Fruit fly (Drosophila melanogaster) whole organism, prepupa: ENCODE measurements around the gene kon.

Experiments
- Blimp-1 ChIP-seq: fragments of 200-800 bp; sonication (Bioruptor generic); optimal IDR thresholded peaks from 3 replicates; lab custom pipeline; 2017; ENCODE audit warnings: missing biosample characterization, missing genetic modification characterization, mild to moderate bottlenecking, moderate library complexity, missing genetic modification reagents
- CG10631 ChIP-seq: fragments of 200-800 bp; sonication (Bioruptor generic); optimal IDR thresholded peaks from 2 replicates; lab custom pipeline; 2016; ENCODE audit warnings: missing biosample characterization, missing genetic modification characterization
- CG10669 ChIP-seq: fragments of 200-800 bp; sonication (Bioruptor generic); optimal IDR thresholded peaks from 3 replicates; lab custom pipeline; 2018; ENCODE audit warnings: missing biosample characterization, mild to moderate bottlenecking, missing genetic modification characterization, moderate library complexity
- CG11762 ChIP-seq: fragments of 200-800 bp; sonication (Bioruptor generic); optimal IDR thresholded peaks from 3 replicates; lab custom pipeline; 2016; ENCODE audit warnings: missing biosample characterization, missing genetic modification characterization; ENCODE audit not compliant: insufficient read depth
- CG11902 ChIP-seq: fragments of 200-800 bp; sonication (Bioruptor generic); optimal IDR thresholded peaks from 3 replicates; lab custom pipeline; 2016; ENCODE audit warnings: missing biosample characterization, missing genetic modification characterization
- CG15336 ChIP-seq: fragments of 200-800 bp; sonication (Bioruptor generic); IDR thresholded peaks from 2 replicates; pipeline ENCODE4 v1.3.6; 2022; ENCODE audit warnings: missing biosample characterization, missing genetic modification characterization
- CG1621 ChIP-seq: fragments of 200-800 bp; sonication (Bioruptor generic); optimal IDR thresholded peaks from 3 replicates; lab custom pipeline; 2018; ENCODE audit warnings: missing biosample characterization, mild to moderate bottlenecking, missing genetic modification characterization
- CG16779 ChIP-seq: fragments of 200-800 bp; sonication (Bioruptor generic); optimal IDR thresholded peaks from 3 replicates; lab custom pipeline; 2017; ENCODE audit warnings: missing biosample characterization, mild to moderate bottlenecking, missing genetic modification characterization
- CG3032 ChIP-seq: fragments of 200-800 bp; optimal IDR thresholded peaks from 2 replicates; lab custom pipeline; 2019; ENCODE audit warnings: missing biosample characterization, mild to moderate bottlenecking, missing genetic modification characterization, moderate library complexity
- CG31627 ChIP-seq: fragments of 200-800 bp; sonication (Bioruptor generic); optimal IDR thresholded peaks from 3 replicates; lab custom pipeline; 2016; ENCODE audit warnings: missing biosample characterization, missing genetic modification characterization
- CG32006 ChIP-seq: fragments of 200-800 bp; sonication (Bioruptor generic); optimal IDR thresholded peaks from 3 replicates; lab custom pipeline; 2017; ENCODE audit warnings: missing biosample characterization, mild to moderate bottlenecking, missing genetic modification characterization
- CG34406 ChIP-seq: fragments of 200-800 bp; sonication (Bioruptor generic); optimal IDR thresholded peaks from 3 replicates; lab custom pipeline; 2016; ENCODE audit warnings: missing biosample characterization, missing genetic modification characterization
- CG3919 ChIP-seq: fragments of 200-800 bp; sonication (Bioruptor generic); optimal IDR thresholded peaks from 3 replicates; lab custom pipeline; 2016; ENCODE audit warnings: missing biosample characterization, missing genetic modification characterization
- CG4318 ChIP-seq: fragments of 200-800 bp; sonication (Bioruptor generic); optimal IDR thresholded peaks from 3 replicates; lab custom pipeline; 2017; ENCODE audit warnings: missing biosample characterization, mild to moderate bottlenecking, missing genetic modification characterization
- CG6163 ChIP-seq: fragments of 200-800 bp; sonication (Bioruptor generic); IDR thresholded peaks from 3 replicates; pipeline ENCODE4 v1.3.6; 2022; ENCODE audit warnings: missing biosample characterization, missing genetic modification characterization
- CG6276 ChIP-seq: fragments of 200-800 bp; sonication (Bioruptor generic); optimal IDR thresholded peaks from 2 replicates; lab custom pipeline; 2017; ENCODE audit warnings: missing biosample characterization, mild to moderate bottlenecking, missing genetic modification characterization
- CG6792 ChIP-seq: fragments of 200-800 bp; sonication (Bioruptor generic); optimal IDR thresholded peaks from 3 replicates; lab custom pipeline; 2016; ENCODE audit warnings: missing biosample characterization, missing genetic modification characterization
- CG6808 ChIP-seq: fragments of 200-800 bp; sonication (Bioruptor generic); optimal IDR thresholded peaks from 3 replicates; lab custom pipeline; 2017; ENCODE audit warnings: missing biosample characterization, missing genetic modification characterization, mild to moderate bottlenecking, moderate library complexity, missing genetic modification reagents
- CG8119 ChIP-seq: fragments of 200-800 bp; sonication (Bioruptor generic); IDR thresholded peaks from 3 replicates; pipeline ENCODE4 v1.3.6; 2022; ENCODE audit warnings: missing biosample characterization, missing genetic modification characterization
- CG8632 ChIP-seq: fragments of 200-800 bp; sonication (Bioruptor generic); optimal IDR thresholded peaks from 3 replicates; lab custom pipeline; 2016; ENCODE audit warnings: missing biosample characterization, missing genetic modification characterization
- CG9139 ChIP-seq: fragments of 200-800 bp; sonication (Bioruptor generic); optimal IDR thresholded peaks from 3 replicates; lab custom pipeline; 2017; ENCODE audit warnings: missing biosample characterization, mild to moderate bottlenecking, missing genetic modification characterization
- Eip75B ChIP-seq: fragments of 200-800 bp; sonication (Bioruptor generic); optimal IDR thresholded peaks from 3 replicates; lab custom pipeline; 2016; ENCODE audit warnings: missing biosample characterization, missing genetic modification characterization
- Eip78C ChIP-seq: fragments of 200-800 bp; sonication (Bioruptor generic); peaks from one replicate; lab custom pipeline; 2016; ENCODE audit warnings: missing biosample characterization, missing genetic modification characterization
- Ets96B ChIP-seq: fragments of 200-800 bp; optimal IDR thresholded peaks from 2 replicates; lab custom pipeline; 2019; ENCODE audit warnings: missing biosample characterization, mild to moderate bottlenecking, missing genetic modification characterization, moderate library complexity
- Hr39 ChIP-seq: fragments of 200-800 bp; sonication (Bioruptor generic); optimal IDR thresholded peaks from 2 replicates; lab custom pipeline; 2016; ENCODE audit warnings: missing biosample characterization, missing genetic modification characterization
- Hr4 ChIP-seq: fragments of 200-800 bp; sonication (Bioruptor generic); optimal IDR thresholded peaks from 3 replicates; lab custom pipeline; 2016; ENCODE audit warnings: missing biosample characterization, missing genetic modification characterization
- Lpt ChIP-seq: fragments of 200-800 bp; sonication (Bioruptor generic); optimal IDR thresholded peaks from 3 replicates; lab custom pipeline; 2016; ENCODE audit warnings: missing biosample characterization, missing genetic modification characterization
- Smox ChIP-seq: fragments of 200-800 bp; sonication (Bioruptor generic); optimal IDR thresholded peaks from 3 replicates; lab custom pipeline; 2016; ENCODE audit warnings: missing biosample characterization, missing genetic modification characterization
- Sox15 ChIP-seq: fragments of 200-800 bp; sonication (Bioruptor generic); optimal IDR thresholded peaks from 3 replicates; lab custom pipeline; 2016; ENCODE audit warnings: missing biosample characterization, missing genetic modification characterization
- achi ChIP-seq: fragments of 200-800 bp; sonication (Bioruptor generic); optimal IDR thresholded peaks from 3 replicates; lab custom pipeline; 2016; ENCODE audit warnings: missing biosample characterization, missing genetic modification characterization
- acj6 ChIP-seq: fragments of 200-800 bp; sonication (Bioruptor generic); optimal IDR thresholded peaks from 3 replicates; lab custom pipeline; 2016; ENCODE audit warnings: missing biosample characterization, missing genetic modification characterization
- cyc ChIP-seq: fragments of 200-800 bp; sonication (Bioruptor generic); optimal IDR thresholded peaks from 3 replicates; lab custom pipeline; 2016; ENCODE audit warnings: missing biosample characterization, missing genetic modification characterization
- dac ChIP-seq: fragments of 200-800 bp; sonication (Bioruptor generic); optimal IDR thresholded peaks from 2 replicates; lab custom pipeline; 2017; ENCODE audit warnings: missing biosample characterization, mild to moderate bottlenecking, missing genetic modification characterization
- eg ChIP-seq: fragments of 200-800 bp; sonication (Bioruptor generic); IDR thresholded peaks from 3 replicates; pipeline ENCODE4 v1.3.6; 2022; ENCODE audit warnings: missing biosample characterization, missing genetic modification characterization
- esn ChIP-seq: fragments of 200-800 bp; sonication (Bioruptor generic); optimal IDR thresholded peaks from 2 replicates; lab custom pipeline; 2016; ENCODE audit warnings: missing biosample characterization, mild to moderate bottlenecking, missing genetic modification characterization, moderate library complexity
- fd85E ChIP-seq: fragments of 200-800 bp; sonication (Bioruptor generic); optimal IDR thresholded peaks from 3 replicates; lab custom pipeline; 2016; ENCODE audit warnings: missing biosample characterization, missing genetic modification characterization
- fkh ChIP-seq: fragments of 200-800 bp; sonication (Bioruptor generic); optimal IDR thresholded peaks from 3 replicates; lab custom pipeline; 2017; ENCODE audit warnings: missing biosample characterization, mild to moderate bottlenecking, missing genetic modification characterization, moderate library complexity
- net ChIP-seq: fragments of 200-800 bp; sonication (Bioruptor generic); optimal IDR thresholded peaks from 3 replicates; lab custom pipeline; 2016; ENCODE audit warnings: missing biosample characterization, missing genetic modification characterization
- pdm3 ChIP-seq: fragments of 200-800 bp; sonication (Bioruptor generic); optimal IDR thresholded peaks from 3 replicates; lab custom pipeline; 2016; ENCODE audit warnings: missing biosample characterization, missing genetic modification characterization
- salr ChIP-seq, 2 experiments: fragments of 200-800 bp; sonication (Bioruptor generic); optimal IDR thresholded peaks; 3 replicates each; lab custom pipeline; 2016 to 2018; ENCODE audit warnings: missing biosample characterization in 2 of 2, missing genetic modification characterization in 2 of 2, mild to moderate bottlenecking in 1 of 2
- spab ChIP-seq: fragments of 200-800 bp; sonication (Bioruptor generic); optimal IDR thresholded peaks from 2 replicates; lab custom pipeline; 2017; ENCODE audit warnings: missing biosample characterization, mild to moderate bottlenecking, missing genetic modification characterization, missing genetic modification reagents
- ss ChIP-seq, 2 experiments: fragments of 200-800 bp; sonication (Bioruptor generic); optimal IDR thresholded peaks; 2 replicates in 1 of 2; 3 replicates in 1 of 2; lab custom pipeline; 2017 to 2018; ENCODE audit warnings: mild to moderate bottlenecking in 2 of 2, missing biosample characterization in 2 of 2, missing genetic modification characterization in 2 of 2, moderate library complexity in 1 of 2
- svp ChIP-seq: fragments of 200-800 bp; sonication (Bioruptor generic); peaks from one replicate; lab custom pipeline; 2016; ENCODE audit warnings: missing biosample characterization, missing genetic modification characterization
- topi ChIP-seq: fragments of 200-800 bp; sonication (Bioruptor generic); optimal IDR thresholded peaks from 3 replicates; lab custom pipeline; 2016; ENCODE audit warnings: missing biosample characterization, missing genetic modification characterization
- vri ChIP-seq: fragments of 200-800 bp; sonication (Bioruptor generic); optimal IDR thresholded peaks from 3 replicates; lab custom pipeline; 2016; ENCODE audit warnings: missing biosample characterization, mild to moderate bottlenecking, missing genetic modification characterization

kon gene

dm6 chr2L:18504881-18505280 lies 1.1 kb upstream of the kon start (continued):
- TF ChIP-seq CG8632 (GFP tag; lab: Kevin White, UChicago) = peak; percentile 25
- TF ChIP-seq Sox15 (GFP tag; lab: Kevin White, UChicago) = peak; percentile 19
- TF ChIP-seq Blimp-1 (GFP tag; lab: Kevin White, UChicago) = no peak
- TF ChIP-seq CG6276 = peak; percentile 58
- peak; percentile 67 for TF ChIP-seq CG1621 (tag; lab: Kevin White, UChicago)
- peak; percentile 67 for TF ChIP-seq Eip75B (GFP tag; lab: Kevin White, UChicago)
- TF ChIP-seq acj6 = peak; percentile 62
- TF ChIP-seq CG11902 = peak; percentile 14
- TF ChIP-seq cyc (GFP tag; lab: Kevin White, UChicago) = peak; percentile 41
- TF ChIP-seq Lpt = peak; percentile 66
- TF ChIP-seq CG10669 (GFP tag; lab: Kevin White, UChicago) = peak; percentile 56
- TF ChIP-seq salr (GFP tag; optimal IDR thresholded peaks at IDR 0.05; lab: Kevin White, UChicago) = peak in 1 of 2 experiments; percentile 61
- TF ChIP-seq spab = peak; percentile 60
- TF ChIP-seq CG10631 = peak; percentile 76
- peak; percentile 76 for TF ChIP-seq CG3919
- TF ChIP-seq Eip78C (GFP tag; lab: Kevin White, UChicago) = peak; percentile 92
- TF ChIP-seq topi (GFP tag; lab: Kevin White, UChicago) = peak; percentile 47
- TF ChIP-seq fkh = no peak

dm6 chr2L:18499900-18500299 lies 3.9 kb downstream of the kon start:
- no peak for TF ChIP-seq fd85E (GFP tag; lab: Kevin White, UChicago)
- peak; percentile 54 for TF ChIP-seq svp
- TF ChIP-seq CG32006 (GFP tag; lab: Kevin White, UChicago) = peak; percentile 61
- no peak for TF ChIP-seq CG3919
- TF ChIP-seq salr (GFP tag; optimal IDR thresholded peaks at IDR 0.05; lab: Kevin White, UChicago) = no peak
- no peak for TF ChIP-seq CG6276
- peak; percentile 25 for TF ChIP-seq Hr4 (GFP tag; lab: Kevin White, UChicago)
- TF ChIP-seq Eip78C (GFP tag; lab: Kevin White, UChicago) = peak; percentile 34

- TF ChIP-seq CG6163 (GFP tag; lab: Robert Waterston, UW) (no peak), Lpt (no peak), Smox (GFP tag; lab: Kevin White, UChicago) (no peak), pdm3 (no peak), CG32006 (GFP tag; lab: Kevin White, UChicago) (no peak), Hr39 (GFP tag; lab: Kevin White, UChicago) (no peak), CG11762 (no peak), Eip78C (GFP tag; lab: Kevin White, UChicago) (peak; percentile 26), Ets96B (tag; lab: Kevin White, UChicago) (no peak), CG31627 (GFP tag; lab: Kevin White, UChicago) (no peak), fkh (peak; percentile 37), CG9139 (GFP tag; lab: Kevin White, UChicago) (no peak), CG8119 (GFP tag; lab: Robert Waterston, UW) (no peak)
Measured at dm6 chr2L:18496834-18497233, 6.9 kb downstream of the kon start.

- no peak for TF ChIP-seq CG16779 (tag; lab: Kevin White, UChicago)
- peak; percentile 55 for TF ChIP-seq Hr4 (GFP tag; lab: Kevin White, UChicago)
- no peak for TF ChIP-seq Ets96B (tag; lab: Kevin White, UChicago)
- peak; percentile 54; the same call in 2 of the 3 replicates for TF ChIP-seq eg (GFP tag; lab: Robert Waterston, UW)
- TF ChIP-seq dac (GFP tag; lab: Kevin White, UChicago) = peak; percentile 47
- peak; percentile 88 for TF ChIP-seq CG15336
- TF ChIP-seq CG8119 (GFP tag; lab: Robert Waterston, UW) = peak; percentile 79
- no peak for TF ChIP-seq CG9139 (GFP tag; lab: Kevin White, UChicago)
- TF ChIP-seq CG10631 = peak; percentile 15
- peak; percentile 58 for TF ChIP-seq achi (GFP tag; lab: Kevin White, UChicago)
- no peak for TF ChIP-seq vri
- no peak for TF ChIP-seq Smox (GFP tag; lab: Kevin White, UChicago)
- no peak for TF ChIP-seq CG1621 (tag; lab: Kevin White, UChicago)
- TF ChIP-seq CG6808 (GFP tag; lab: Kevin White, UChicago) = no peak
- peak; percentile 64 for TF ChIP-seq CG4318 (GFP tag; lab: Kevin White, UChicago)
- peak; percentile 12 to 48 for TF ChIP-seq ss (GFP tag; optimal IDR thresholded peaks at IDR 0.05; lab: Kevin White, UChicago)
- TF ChIP-seq esn (GFP tag; lab: Kevin White, UChicago) = no peak
- 0 out of 3 replicates have a peak, but pooled peaks have one; percentile 23 for TF ChIP-seq CG6163 (GFP tag; lab: Robert Waterston, UW)
- no peak for TF ChIP-seq Lpt
- TF ChIP-seq salr (GFP tag; optimal IDR thresholded peaks at IDR 0.05; lab: Kevin White, UChicago) = peak in 1 of 2 experiments; percentile 5
- no peak for TF ChIP-seq Eip75B (GFP tag; lab: Kevin White, UChicago)
- peak; percentile 2 for TF ChIP-seq net
- peak; percentile 19 for TF ChIP-seq CG34406 (GFP tag; lab: Kevin White, UChicago)
- TF ChIP-seq CG6792 (GFP tag; lab: Kevin White, UChicago) = no peak
- peak; percentile 15 for TF ChIP-seq CG3032 (tag; lab: Kevin White, UChicago)
- no peak for TF ChIP-seq acj6
- peak; percentile 56 for TF ChIP-seq CG6276
Measured at dm6 chr2L:18493122-18493521, 10.7 kb downstream of the kon start.
